Fruit fly (Drosophila melanogaster) whole organism, embryonic: Measurements from ENCODE around the gene CG44005.

Experiments
- CG32532 ChIP-seq: fragments of 200-800 bp; sonication (Bioruptor generic); IDR thresholded peaks from 2 replicates; pipeline ENCODE4 v1.3.6; 2022; ENCODE audit warnings: missing biosample characterization, missing genetic modification characterization
- CG42726 ChIP-seq: fragments of 200-800 bp; sonication (Bioruptor generic); IDR thresholded peaks from 2 replicates; pipeline ENCODE4 v1.3.6; 2022; ENCODE audit warnings: missing biosample characterization, missing genetic modification characterization; ENCODE audit not compliant: partially characterized antibody
- CG7745 ChIP-seq: fragments of 200-800 bp; sonication (Bioruptor generic); optimal IDR thresholded peaks from 2 replicates; lab custom pipeline; 2018; ENCODE audit warnings: missing biosample characterization, mild to moderate bottlenecking, missing genetic modification characterization, moderate library complexity
- Dfd ChIP-seq, 2 experiments: fragments of >200 bp; optimal IDR thresholded peaks; 2 replicates each; lab custom pipeline; 2017; ENCODE audit warnings: missing biosample characterization in 2 of 2, missing genetic modification characterization in 2 of 2
- Dref ChIP-seq: fragments of 200-800 bp; sonication (Bioruptor generic); IDR thresholded peaks from 2 replicates; pipeline ENCODE4 v1.3.6; 2022; ENCODE audit warnings: missing biosample characterization, missing genetic modification characterization
- dmrt99B ChIP-seq: fragments of 200-800 bp; sonication (Bioruptor generic); optimal IDR thresholded peaks from 2 replicates; lab custom pipeline; 2018; ENCODE audit warnings: missing biosample characterization, mild to moderate bottlenecking, missing genetic modification characterization, moderate library complexity
- dpn ChIP-seq, 2 experiments: fragments of 200-800 bp; sonication (Bioruptor generic); optimal IDR thresholded peaks; 3 replicates each; lab custom pipeline; 2016; ENCODE audit warnings: missing biosample characterization in 2 of 2, missing genetic modification characterization in 2 of 2
- insv ChIP-seq, 2 experiments: fragments of 200-800 bp; sonication (Bioruptor generic); optimal IDR thresholded peaks; 3 replicates each; lab custom pipeline; 2016 to 2018; ENCODE audit warnings: missing biosample characterization in 2 of 2, missing genetic modification characterization in 2 of 2
- kni ChIP-seq: fragments of 200-800 bp; sonication (Bioruptor generic); optimal IDR thresholded peaks from 3 replicates; lab custom pipeline; 2017; ENCODE audit warnings: mild to moderate bottlenecking, missing biosample characterization, missing genetic modification reagents, missing genetic modification characterization
- mam ChIP-seq: fragments of 200-800 bp; sonication (Bioruptor generic); optimal IDR thresholded peaks from 3 replicates; lab custom pipeline; 2016; ENCODE audit warnings: missing biosample characterization, missing genetic modification characterization
- scrt ChIP-seq: fragments of 200-800 bp; sonication (Bioruptor generic); optimal IDR thresholded peaks from 2 replicates; lab custom pipeline; 2018; ENCODE audit warnings: missing biosample characterization, mild to moderate bottlenecking, missing genetic modification characterization, moderate library complexity
- ttk ChIP-seq: fragments of 200-800 bp; sonication (Bioruptor generic); IDR thresholded peaks from 2 replicates; pipeline ENCODE4 v2.1.2; 2022; ENCODE audit warnings: missing biosample characterization, missing genetic modification characterization

DNA sequence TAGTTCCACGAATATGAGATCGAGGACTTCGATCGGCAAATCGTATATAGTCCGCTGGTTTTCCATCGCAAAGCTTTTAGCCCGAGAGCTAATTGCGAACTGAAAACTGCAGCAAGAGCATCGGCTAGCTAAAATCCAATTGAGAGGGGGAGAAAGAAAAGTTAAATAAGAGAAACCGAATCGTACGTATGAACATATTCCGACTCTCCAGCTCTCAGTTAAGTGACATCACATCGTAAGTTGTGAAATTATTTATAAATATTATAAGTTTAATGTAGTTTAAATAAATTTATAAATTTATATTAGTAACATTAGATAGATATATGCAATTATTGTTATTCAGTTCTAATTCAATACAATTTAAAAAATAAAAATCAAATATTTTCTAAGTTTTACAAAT lies 1.9 kb downstream of the CG44005 start, which contains the start of gene CG44006:
- TF ChIP-seq kni (GFP tag; lab: Kevin White, UChicago): no peak
- TF ChIP-seq CG32532: no peak
- TF ChIP-seq dmrt99B (tag; lab: Kevin White, UChicago): no peak
- no peak for TF ChIP-seq insv (GFP tag; optimal IDR thresholded peaks at IDR 0.05; lab: Kevin White, UChicago)
- TF ChIP-seq ttk (GFP tag; lab: Robert Waterston, UW): no peak
- TF ChIP-seq mam: no peak
- no peak for TF ChIP-seq Dref (GFP tag; lab: Robert Waterston, UW)
- TF ChIP-seq Dfd (GFP tag; optimal IDR thresholded peaks at IDR 0.05; lab: Kevin White, UChicago): no peak
- TF ChIP-seq scrt (GFP tag; lab: Kevin White, UChicago): no peak
- no peak for TF ChIP-seq CG42726 (GFP tag; lab: Robert Waterston, UW)
- TF ChIP-seq dpn (GFP tag; optimal IDR thresholded peaks at IDR 0.05; lab: Kevin White, UChicago): no peak
- TF ChIP-seq CG7745: no peak
